Worm (Caenorhabditis elegans) whole organism, L4 larva: Measurements from ENCODE around the gene csq-1.

ENCODE experiments used
- Y5F2A.4 ChIP-seq: fragments of 200-800 bp; sonication (Bioruptor generic); optimal IDR thresholded peaks from 2 replicates; lab custom pipeline; 2018; ENCODE audit warnings: mild to moderate bottlenecking, missing genetic modification characterization, missing compliant biosample characterization
- aha-1 ChIP-seq: fragments of 150-350 bp; peaks from one replicate; lab custom pipeline; 2014; ENCODE audit warnings: missing biosample characterization, missing genetic modification characterization
- ceh-20 ChIP-seq: fragments of 200-800 bp; sonication (Bioruptor generic); IDR thresholded peaks from 2 replicates; pipeline ENCODE4 v1.3.6; 2022; ENCODE audit warnings: missing genetic modification reagents, missing genetic modification characterization, missing compliant biosample characterization
- ceh-44 ChIP-seq: fragments of 200-800 bp; sonication (Bioruptor generic); IDR thresholded peaks from 2 replicates; pipeline ENCODE4 v1.3.6; 2022; ENCODE audit warnings: missing genetic modification reagents, missing genetic modification characterization, missing compliant biosample characterization
- ctbp-1 ChIP-seq: fragments of 200-800 bp; sonication (Bioruptor generic); IDR thresholded peaks from 2 replicates; pipeline ENCODE4 v1.3.6; 2022; ENCODE audit warnings: missing genetic modification reagents, missing genetic modification characterization, missing compliant biosample characterization
- daf-12 ChIP-seq: fragments of 150-350 bp; optimal IDR thresholded peaks from 2 replicates; lab custom pipeline; 2014; ENCODE audit warnings: missing biosample characterization, missing genetic modification reagents, missing genetic modification characterization
- daf-16 ChIP-seq, 3 experiments: sonication (generic microtip); optimal IDR thresholded peaks; 2 replicates each; lab custom pipeline; 2016 to 2017; ENCODE audit warnings: missing genetic modification characterization in 3 of 3, missing genetic modification reagents in 3 of 3, mild to moderate bottlenecking in 2 of 3, missing compliant biosample characterization in 2 of 3, missing biosample characterization in 1 of 3, moderate library complexity in 1 of 3
- daf-8 ChIP-seq: fragments of 200-800 bp; sonication (Bioruptor generic); IDR thresholded peaks from 2 replicates; pipeline ENCODE4 v1.3.6; 2022; ENCODE audit warnings: missing genetic modification characterization, missing compliant biosample characterization
- dmd-8 ChIP-seq: fragments of 200-800 bp; sonication (Bioruptor generic); IDR thresholded peaks from 2 replicates; pipeline ENCODE4 v1.3.6; 2022; ENCODE audit warnings: missing genetic modification characterization, missing compliant biosample characterization
- dmd-9 ChIP-seq: fragments of 200-800 bp; sonication (Bioruptor generic); IDR thresholded peaks from 2 replicates; pipeline ENCODE4 v1.3.6; 2022; ENCODE audit warnings: missing genetic modification reagents, missing genetic modification characterization, missing compliant biosample characterization
- dpl-1 ChIP-seq: fragments of 150-350 bp; optimal IDR thresholded peaks from 2 replicates; lab custom pipeline; 2014; ENCODE audit warnings: missing biosample characterization, missing genetic modification reagents, missing genetic modification characterization
- duxl-1 ChIP-seq: sonication (generic microtip); optimal IDR thresholded peaks from 2 replicates; lab custom pipeline; 2016; ENCODE audit warnings: mild to moderate bottlenecking, missing genetic modification characterization, moderate library complexity, missing compliant biosample characterization; ENCODE audit not compliant: poor library complexity
- hlh-11 ChIP-seq: fragments of 200-800 bp; sonication (Bioruptor generic); optimal IDR thresholded peaks from 2 replicates; lab custom pipeline; 2018; ENCODE audit warnings: mild to moderate bottlenecking, missing genetic modification characterization, missing compliant biosample characterization
- hmg-1.1 ChIP-seq: fragments of 200-800 bp; sonication (Bioruptor generic); IDR thresholded peaks from 2 replicates; pipeline ENCODE4 v1.3.6; 2022; ENCODE audit warnings: missing genetic modification reagents, missing genetic modification characterization, missing compliant biosample characterization
- lin-38 ChIP-seq: fragments of 200-800 bp; sonication (Bioruptor generic); IDR thresholded peaks from 2 replicates; pipeline ENCODE4 v1.3.6; 2022; ENCODE audit warnings: missing genetic modification reagents, missing genetic modification characterization, missing compliant biosample characterization
- lin-39 ChIP-seq: fragments of 150-350 bp; optimal IDR thresholded peaks from 2 replicates; lab custom pipeline; 2014; ENCODE audit warnings: missing biosample characterization, missing genetic modification reagents, missing genetic modification characterization
- madf-5 ChIP-seq, 2 experiments: fragments of 200-800 bp; sonication (Bioruptor generic); IDR thresholded peaks; 2 replicates each; pipeline ENCODE4 v1.3.6; 2022; ENCODE audit warnings: missing compliant biosample characterization in 2 of 2, missing genetic modification characterization in 2 of 2
- madf-9 ChIP-seq: fragments of 200-800 bp; sonication (Bioruptor generic); conservative IDR thresholded peaks from 2 replicates; pipeline ENCODE4 v1.3.6; 2022; ENCODE audit warnings: missing genetic modification reagents, missing genetic modification characterization, missing compliant biosample characterization
- mxl-2 ChIP-seq: fragments of 200-800 bp; sonication (Bioruptor generic); conservative IDR thresholded peaks from 2 replicates; pipeline ENCODE4 v1.3.6; 2022; ENCODE audit warnings: missing genetic modification reagents, missing genetic modification characterization, missing compliant biosample characterization
- nhr-11 ChIP-seq: fragments of 150-350 bp; optimal IDR thresholded peaks from 2 replicates; lab custom pipeline; 2014; ENCODE audit warnings: missing biosample characterization, missing genetic modification characterization
- nhr-41 ChIP-seq: fragments of 200-800 bp; sonication (Bioruptor generic); IDR thresholded peaks from 2 replicates; pipeline ENCODE4 v1.3.6; 2022; ENCODE audit warnings: missing genetic modification reagents, missing genetic modification characterization, missing compliant biosample characterization
- php-3 ChIP-seq: fragments of 200-800 bp; sonication (Bioruptor generic); IDR thresholded peaks from 2 replicates; pipeline ENCODE4 v1.3.6; 2022; ENCODE audit warnings: missing genetic modification reagents, missing genetic modification characterization, missing compliant biosample characterization
- set-16 ChIP-seq: fragments of 200-800 bp; sonication (Bioruptor generic); IDR thresholded peaks from 2 replicates; pipeline ENCODE4 v1.3.6; 2022; ENCODE audit warnings: missing genetic modification reagents, missing genetic modification characterization, missing compliant biosample characterization
- tag-97 ChIP-seq: fragments of 200-800 bp; sonication (Bioruptor generic); IDR thresholded peaks from 2 replicates; pipeline ENCODE4 v1.3.6; 2022; ENCODE audit warnings: missing genetic modification characterization, missing compliant biosample characterization
- tra-1 ChIP-seq: fragments of 200-800 bp; sonication (Bioruptor generic); IDR thresholded peaks from 2 replicates; pipeline ENCODE4 v1.3.6; 2022; ENCODE audit warnings: missing genetic modification reagents, missing genetic modification characterization, missing compliant biosample characterization
- unc-62 ChIP-seq, 3 experiments: fragments of 150-350 bp in 1 of 3; sonication (generic microtip); optimal IDR thresholded peaks in 2 of 3; peaks in 1 of 3; 1 replicate in 1 of 3; 2 replicates in 2 of 3; lab custom pipeline; 2014 to 2017; ENCODE audit warnings: missing biosample characterization in 3 of 3, missing genetic modification characterization in 3 of 3, missing genetic modification reagents in 3 of 3, missing genotype in 1 of 3
- vab-7 ChIP-seq: fragments of 200-800 bp; sonication (Bioruptor generic); IDR thresholded peaks from 2 replicates; pipeline ENCODE4 v1.3.6; 2022; ENCODE audit warnings: missing genetic modification reagents, missing genetic modification characterization, missing compliant biosample characterization
- zfp-2 ChIP-seq: sonication (generic microtip); optimal IDR thresholded peaks from 2 replicates; lab custom pipeline; 2016; ENCODE audit warnings: mild to moderate bottlenecking, missing genetic modification characterization, missing compliant biosample characterization
- zip-11 ChIP-seq: fragments of 200-800 bp; sonication (Bioruptor generic); IDR thresholded peaks from 2 replicates; pipeline ENCODE4 v1.3.6; 2022; ENCODE audit warnings: missing genetic modification characterization, missing compliant biosample characterization
- ztf-11 ChIP-seq: fragments of 150-350 bp; optimal IDR thresholded peaks from 2 replicates; lab custom pipeline; 2014; ENCODE audit warnings: missing biosample characterization, missing genetic modification characterization

Gene csq-1

DNA sequence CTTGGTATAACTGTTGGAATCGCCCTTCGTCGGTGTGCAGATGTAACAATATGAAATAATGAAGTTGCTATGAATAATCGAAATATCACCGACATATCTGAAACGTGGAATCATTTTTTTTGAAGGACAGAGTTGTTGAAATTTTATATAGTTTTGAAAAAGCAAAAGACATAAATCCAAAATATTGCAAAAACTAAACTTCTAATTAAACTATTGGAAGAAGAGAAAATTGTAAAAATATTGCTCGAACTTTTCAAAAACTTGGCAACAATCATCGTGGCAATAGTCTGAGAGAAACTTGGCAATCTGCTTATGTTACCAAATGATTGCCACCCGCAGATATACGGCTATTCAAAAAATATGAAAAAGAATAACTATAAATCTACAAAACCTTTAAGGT is 39.3 kb upstream of the csq-1 start, which contains the start of gene F54E4.4:
Gene F54E4.4 (minus strand): TSS at position 101 of the 400 bp plus-strand sequence.
- TF ChIP-seq unc-62 (GFP tag; optimal IDR thresholded peaks at IDR 0.05 in 1 of 2; lab: Kevin White, UChicago) (peak in 1 of 2 experiments; percentile 13), unc-62 (tag; optimal IDR thresholded peaks at IDR 0.05; lab: Kevin White, UChicago) (no peak), madf-9 (no peak)

DNA sequence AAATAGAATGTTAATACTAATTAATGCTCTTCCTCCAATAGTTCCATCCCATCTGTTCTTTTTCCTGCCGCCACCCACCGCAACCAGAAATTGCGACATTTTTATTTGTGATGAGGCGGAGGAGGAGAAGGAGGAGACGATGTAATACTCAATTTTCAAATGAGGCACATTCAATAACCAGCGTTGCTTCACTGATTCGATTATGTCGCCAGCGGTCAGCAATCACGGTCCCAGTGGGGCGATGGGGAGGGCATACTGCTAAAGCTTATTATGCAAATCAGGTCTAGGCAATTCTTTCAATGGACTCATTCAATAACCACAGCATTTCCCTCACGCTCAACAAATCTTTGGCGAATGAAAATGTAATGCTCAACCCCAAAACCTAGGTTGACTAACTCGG is 35.5 kb upstream of the csq-1 start:
- TF ChIP-seq ctbp-1 (GFP tag; lab: Robert Waterston, UW) = peak; percentile 29; the same call in 1 of the 2 replicates
- TF ChIP-seq hmg-1.1 (GFP tag; lab: Robert Waterston, UW) = no peak

DNA sequence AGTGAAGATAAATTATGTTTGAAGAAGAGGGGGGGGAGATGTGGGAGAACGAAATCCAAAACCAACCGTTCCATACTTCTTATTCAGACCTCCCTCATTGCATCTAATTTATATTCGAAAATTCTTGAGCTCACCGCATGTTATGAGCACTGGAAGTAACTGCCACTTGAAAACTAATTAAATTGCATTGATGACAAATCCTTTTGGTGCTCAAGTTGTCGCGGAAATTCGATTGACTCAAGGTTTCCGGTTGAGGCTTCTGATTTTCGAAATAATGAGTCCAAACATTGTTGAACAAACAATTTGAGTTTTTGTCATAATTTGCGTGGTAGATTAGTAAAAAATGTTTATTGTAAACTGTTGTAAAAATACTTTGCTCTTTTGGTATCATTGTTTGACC is 32.6 kb upstream of the csq-1 start:
- TF ChIP-seq unc-62 (GFP tag; optimal IDR thresholded peaks at IDR 0.05 in 1 of 2; lab: Kevin White, UChicago) (peak in 1 of 2 experiments; percentile 8), unc-62 (tag; optimal IDR thresholded peaks at IDR 0.05; lab: Kevin White, UChicago) (no peak), madf-9 (no peak), Y5F2A.4 (GFP tag; lab: Kevin White, UChicago) (no peak), daf-8 (no peak)

DNA sequence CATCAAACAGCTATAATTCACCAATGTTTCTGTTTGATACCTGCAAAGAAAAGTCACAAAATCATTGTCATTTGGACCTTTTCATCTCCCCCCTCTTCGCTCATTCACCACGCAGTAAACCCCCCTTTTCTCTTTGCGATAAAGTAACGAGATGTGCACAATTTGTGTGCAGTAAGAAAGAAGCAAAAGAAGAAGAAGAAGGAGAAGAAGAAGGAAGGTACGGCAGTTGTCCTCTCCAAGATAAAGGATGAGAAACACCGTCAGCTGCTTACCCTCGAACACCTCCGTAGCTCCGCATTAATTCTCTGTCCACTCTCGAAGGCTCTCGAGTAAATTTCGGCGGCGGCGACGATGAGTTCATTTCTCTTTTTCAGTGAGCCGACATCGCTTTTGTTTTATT is 31.2 kb upstream of the csq-1 start:
- TF ChIP-seq daf-16 (GFP tag; optimal IDR thresholded peaks at IDR 0.05; lab: Kevin White, UChicago) (peak in 1 of 2 experiments; percentile 25), daf-16 (tag; optimal IDR thresholded peaks at IDR 0.05; lab: Kevin White, UChicago) (no peak), hlh-11 (tag; lab: Kevin White, UChicago) (peak; percentile 17), nhr-41 (GFP tag; lab: Robert Waterston, UW) (no peak), php-3 (no peak), lin-38 (GFP tag; lab: Robert Waterston, UW) (no peak), duxl-1 (no peak), aha-1 (peak; percentile 30), zfp-2 (tag; lab: Kevin White, UChicago) (no peak), tra-1 (no peak), madf-5 (GFP tag; IDR thresholded peaks at IDR 0.05; lab: Robert Waterston, UW) (no peak), dpl-1 (GFP tag; lab: Kevin White, UChicago) (no peak), lin-39 (tag; lab: Kevin White, UChicago) (no peak), nhr-11 (tag; lab: Kevin White, UChicago) (peak; percentile 45)

DNA sequence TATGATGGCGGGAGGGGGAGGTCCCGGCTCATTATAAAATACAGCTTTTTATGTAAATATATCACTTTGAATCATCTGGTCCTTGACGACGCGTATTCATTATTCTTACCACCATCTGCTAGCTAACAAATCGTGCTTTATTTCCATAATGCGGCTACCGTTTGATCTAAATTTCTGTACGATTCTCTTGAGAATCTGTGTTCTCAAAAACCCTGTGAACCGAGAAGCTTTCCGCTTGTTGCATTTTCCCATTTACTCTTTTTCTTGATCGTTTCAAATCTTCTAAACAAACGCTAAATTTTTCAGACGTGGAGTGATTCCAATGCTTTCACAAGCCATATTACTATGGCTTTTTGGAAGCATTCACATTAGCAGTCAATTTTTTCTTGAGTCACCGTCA is 30.0 kb upstream of the csq-1 start, which contains the start of gene syg-2:
Gene syg-2 (plus strand): TSS at position 301 of the 400 bp plus-strand sequence.
- TF ChIP-seq daf-12 = no peak
- TF ChIP-seq unc-62 (GFP tag; optimal IDR thresholded peaks at IDR 0.05 in 1 of 2; lab: Kevin White, UChicago) = peak in 1 of 2 experiments; percentile 89
- no peak for TF ChIP-seq unc-62 (tag; optimal IDR thresholded peaks at IDR 0.05; lab: Kevin White, UChicago)

DNA sequence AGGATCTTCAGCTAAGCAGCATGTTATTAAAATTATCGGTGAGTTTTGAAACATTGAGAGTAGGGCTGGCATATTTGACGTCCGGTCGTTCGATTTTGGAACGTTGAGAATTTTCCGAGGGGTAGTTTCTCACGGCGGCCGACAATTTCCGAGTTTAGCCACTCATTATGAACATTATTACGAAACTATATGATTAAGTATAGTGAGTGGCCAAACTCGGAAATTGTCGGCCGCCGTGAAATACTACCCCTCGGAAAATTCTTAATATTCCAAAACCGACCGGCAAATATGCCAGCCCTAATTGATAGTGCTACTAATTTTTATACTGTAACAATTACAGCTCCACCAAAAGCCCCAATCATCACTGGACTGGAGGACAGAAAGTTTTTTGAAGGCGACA is 27.2 kb upstream of the csq-1 start:
- no peak for TF ChIP-seq dmd-8
- TF ChIP-seq vab-7 (GFP tag; lab: Robert Waterston, UW) = no peak
- no peak for TF ChIP-seq ceh-20 (GFP tag; lab: Robert Waterston, UW)
- TF ChIP-seq dmd-9 (GFP tag; lab: Robert Waterston, UW) = no peak
- no peak for TF ChIP-seq ztf-11 (tag; lab: Kevin White, UChicago)
- no peak for TF ChIP-seq nhr-41 (GFP tag; lab: Robert Waterston, UW)
- TF ChIP-seq mxl-2 (GFP tag; lab: Robert Waterston, UW) = no peak
- TF ChIP-seq zip-11 (GFP tag; lab: Robert Waterston, UW) = no peak
- no peak for TF ChIP-seq lin-39 (tag; lab: Kevin White, UChicago)
- TF ChIP-seq hlh-11 (tag; lab: Kevin White, UChicago) = no peak
- TF ChIP-seq set-16 (GFP tag; lab: Robert Waterston, UW) = no peak
- TF ChIP-seq ceh-44 (GFP tag; lab: Robert Waterston, UW) = no peak
- TF ChIP-seq tag-97 (GFP tag; lab: Robert Waterston, UW) = no peak
